Fruit fly (Drosophila melanogaster) whole organism, embryonic: ENCODE data around the gene al.

Source experiments
- Atf6 ChIP-seq: fragments of 200-800 bp; sonication (Bioruptor generic); IDR thresholded peaks from 2 replicates; pipeline ENCODE4 v1.3.6; 2022; ENCODE audit warnings: missing biosample characterization, missing genetic modification characterization
- B-H2 ChIP-seq: fragments of 200-800 bp; sonication (Bioruptor generic); optimal IDR thresholded peaks from 2 replicates; lab custom pipeline; 2018; ENCODE audit warnings: missing biosample characterization, mild to moderate bottlenecking, missing genetic modification characterization
- C15 ChIP-seq: fragments of 200-800 bp; sonication (Bioruptor generic); IDR thresholded peaks from 3 replicates; pipeline ENCODE4 v1.3.6; 2022; ENCODE audit warnings: missing biosample characterization, missing genetic modification characterization
- CG11723 ChIP-seq: fragments of 200-800 bp; sonication (Bioruptor generic); optimal IDR thresholded peaks from 2 replicates; lab custom pipeline; 2017; ENCODE audit warnings: missing biosample characterization, mild to moderate bottlenecking, missing genetic modification characterization
- CG12299 ChIP-seq: fragments of 200-800 bp; sonication (Bioruptor generic); optimal IDR thresholded peaks from 2 replicates; lab custom pipeline; 2018; ENCODE audit warnings: missing biosample characterization, mild to moderate bottlenecking, missing genetic modification characterization
- CG14667 ChIP-seq: fragments of 200-800 bp; sonication (Bioruptor generic); IDR thresholded peaks from 2 replicates; pipeline ENCODE4 v1.3.6; 2022; ENCODE audit warnings: missing biosample characterization, missing genetic modification characterization
- CG15073 ChIP-seq: fragments of 200-800 bp; sonication (Bioruptor generic); optimal IDR thresholded peaks from 2 replicates; lab custom pipeline; 2016; ENCODE audit warnings: missing biosample characterization, missing genetic modification characterization
- CG15514 ChIP-seq: fragments of 200-800 bp; sonication (Bioruptor generic); optimal IDR thresholded peaks from 3 replicates; lab custom pipeline; 2017; ENCODE audit warnings: missing biosample characterization, missing genetic modification characterization, mild to moderate bottlenecking, moderate library complexity, missing genetic modification reagents
- CG15601 ChIP-seq: fragments of 200-800 bp; sonication (Bioruptor generic); optimal IDR thresholded peaks from 3 replicates; lab custom pipeline; 2019; ENCODE audit warnings: missing biosample characterization, mild to moderate bottlenecking, missing genetic modification characterization, moderate library complexity
- CG15696 ChIP-seq: fragments of 200-800 bp; sonication (Bioruptor generic); optimal IDR thresholded peaks from 2 replicates; lab custom pipeline; 2019; ENCODE audit warnings: missing biosample characterization, mild to moderate bottlenecking, missing genetic modification characterization, moderate library complexity
- CG16815 ChIP-seq: fragments of 200-800 bp; sonication (Bioruptor generic); optimal IDR thresholded peaks from 3 replicates; lab custom pipeline; 2017; ENCODE audit warnings: missing biosample characterization, mild to moderate bottlenecking, missing genetic modification characterization
- CG17186 ChIP-seq: fragments of 200-800 bp; sonication (Bioruptor generic); optimal IDR thresholded peaks from 3 replicates; lab custom pipeline; 2017; ENCODE audit warnings: missing biosample characterization, missing genetic modification reagents, missing genetic modification characterization
- CG2199 ChIP-seq: fragments of 200-800 bp; sonication (Bioruptor generic); IDR thresholded peaks from 3 replicates; pipeline ENCODE4 v1.3.6; 2022; ENCODE audit warnings: missing biosample characterization, missing genetic modification characterization
- CG32772 ChIP-seq: fragments of 200-800 bp; sonication (Bioruptor generic); IDR thresholded peaks from 2 replicates; pipeline ENCODE4 v1.3.6; 2022; ENCODE audit warnings: missing biosample characterization, missing genetic modification characterization
- CG33557 ChIP-seq: fragments of 200-800 bp; sonication (Bioruptor generic); optimal IDR thresholded peaks from 2 replicates; lab custom pipeline; 2019; ENCODE audit warnings: missing biosample characterization, mild to moderate bottlenecking, missing genetic modification characterization, moderate library complexity
- CG3726 ChIP-seq: fragments of 200-800 bp; sonication (Bioruptor generic); IDR thresholded peaks from 3 replicates; pipeline ENCODE4, ENCODE4 v1.3.6; 2022; ENCODE audit warnings: missing biosample characterization, missing genetic modification characterization
- CG3838 ChIP-seq: fragments of 200-800 bp; sonication (Bioruptor generic); optimal IDR thresholded peaks from 3 replicates; lab custom pipeline; 2016; ENCODE audit warnings: missing biosample characterization, missing genetic modification characterization
- CG42726 ChIP-seq: fragments of 200-800 bp; sonication (Bioruptor generic); IDR thresholded peaks from 2 replicates; pipeline ENCODE4 v1.3.6; 2022; ENCODE audit warnings: missing biosample characterization, missing genetic modification characterization; ENCODE audit not compliant: partially characterized antibody
- CG6254 ChIP-seq: fragments of 200-800 bp; sonication (Bioruptor generic); optimal IDR thresholded peaks from 3 replicates; lab custom pipeline; 2017; ENCODE audit warnings: mild to moderate bottlenecking, missing biosample characterization, missing genetic modification reagents, missing genetic modification characterization
- CG7928 ChIP-seq: fragments of 200-800 bp; sonication (Bioruptor generic); optimal IDR thresholded peaks from 2 replicates; lab custom pipeline; 2017; ENCODE audit warnings: missing biosample characterization, mild to moderate bottlenecking, missing genetic modification characterization
- CG8359 ChIP-seq: fragments of 200-800 bp; sonication (Bioruptor generic); optimal IDR thresholded peaks from 2 replicates; lab custom pipeline; 2017; ENCODE audit warnings: missing biosample characterization, mild to moderate bottlenecking, missing genetic modification characterization, borderline replicate concordance
- CG8388 ChIP-seq: fragments of 200-800 bp; sonication (Bioruptor generic); optimal IDR thresholded peaks from 2 replicates; lab custom pipeline; 2019; ENCODE audit warnings: missing biosample characterization, mild to moderate bottlenecking, missing genetic modification characterization, moderate library complexity
- CTCF ChIP-seq: fragments of 200-800 bp; sonication (Bioruptor generic); optimal IDR thresholded peaks from 2 replicates; lab custom pipeline; 2017; ENCODE audit warnings: missing biosample characterization, mild to moderate bottlenecking, missing genetic modification characterization, moderate library complexity
- Camta ChIP-seq: fragments of 200-800 bp; sonication (Bioruptor generic); optimal IDR thresholded peaks from 2 replicates; lab custom pipeline; 2016; ENCODE audit warnings: missing biosample characterization, missing genetic modification characterization
- GATAe ChIP-seq: fragments of 200-800 bp; sonication (Bioruptor generic); conservative IDR thresholded peaks from 2 replicates; pipeline ENCODE4 v1.3.6; 2022; ENCODE audit warnings: missing biosample characterization, missing genetic modification characterization
- HmgZ ChIP-seq: fragments of 200-800 bp; sonication (Bioruptor generic); optimal IDR thresholded peaks from 2 replicates; lab custom pipeline; 2018; ENCODE audit warnings: missing biosample characterization, mild to moderate bottlenecking, missing genetic modification characterization
- Lhr ChIP-seq: fragments of 200-800 bp; sonication (Bioruptor generic); optimal IDR thresholded peaks from 3 replicates; lab custom pipeline; 2017; ENCODE audit warnings: mild to moderate bottlenecking, missing biosample characterization, missing genetic modification reagents, missing genetic modification characterization
- MTF-1 ChIP-seq: fragments of 200-800 bp; sonication (Bioruptor generic); optimal IDR thresholded peaks from 2 replicates; lab custom pipeline; 2018; ENCODE audit warnings: missing biosample characterization, mild to moderate bottlenecking, missing genetic modification characterization, borderline replicate concordance
- Med ChIP-seq: fragments of 200-800 bp; sonication (Bioruptor generic); peaks from one replicate; lab custom pipeline; 2016; ENCODE audit warnings: missing biosample characterization, missing genetic modification characterization, mild to moderate bottlenecking, inconsistent platforms, moderate library complexity
- Mrtf ChIP-seq: fragments of 200-800 bp; sonication (Bioruptor generic); IDR thresholded peaks from 3 replicates; pipeline ENCODE4 v1.3.6; 2022; ENCODE audit warnings: missing biosample characterization, missing genetic modification characterization
- Ssrp ChIP-seq: fragments of 200-800 bp; sonication (Bioruptor generic); optimal IDR thresholded peaks from 2 replicates; lab custom pipeline; 2018; ENCODE audit warnings: missing biosample characterization, mild to moderate bottlenecking, missing genetic modification characterization, moderate library complexity
- ci ChIP-seq: fragments of 200-800 bp; sonication (Bioruptor generic); IDR thresholded peaks from 3 replicates; pipeline ENCODE4 v1.3.6; 2022; ENCODE audit warnings: missing biosample characterization, missing genetic modification characterization
- crol ChIP-seq: fragments of 200-800 bp; sonication (Bioruptor generic); IDR thresholded peaks from 2 replicates; pipeline ENCODE4 v1.3.6; 2022; ENCODE audit warnings: missing biosample characterization, missing genetic modification characterization
- dysf ChIP-seq: fragments of 200-800 bp; sonication (Bioruptor generic); IDR thresholded peaks from 3 replicates; pipeline ENCODE4 v1.3.6; 2022; ENCODE audit warnings: missing biosample characterization, missing genetic modification characterization
- exex ChIP-seq: fragments of 200-800 bp; sonication (Bioruptor generic); optimal IDR thresholded peaks from 4 replicates; lab custom pipeline; 2018; ENCODE audit warnings: missing biosample characterization, mild to moderate bottlenecking, missing genetic modification characterization, moderate library complexity
- fd102C ChIP-seq: fragments of 200-800 bp; sonication (Bioruptor generic); optimal IDR thresholded peaks from 2 replicates; lab custom pipeline; 2018; ENCODE audit warnings: missing biosample characterization, mild to moderate bottlenecking, missing genetic modification characterization, moderate library complexity
- gcm2 ChIP-seq: fragments of 200-800 bp; sonication (Bioruptor generic); optimal IDR thresholded peaks from 2 replicates; lab custom pipeline; 2016; ENCODE audit warnings: missing biosample characterization, missing genetic modification characterization
- hth ChIP-seq: fragments of >200 bp; optimal IDR thresholded peaks from 2 replicates; lab custom pipeline; 2017; ENCODE audit warnings: inconsistent platforms
- insv ChIP-seq, 2 experiments: fragments of 200-800 bp; sonication (Bioruptor generic); optimal IDR thresholded peaks; 3 replicates each; lab custom pipeline; 2016 to 2018; ENCODE audit warnings: missing biosample characterization in 2 of 2, missing genetic modification characterization in 2 of 2
- ken ChIP-seq: fragments of 200-800 bp; sonication (Bioruptor generic); IDR thresholded peaks from 3 replicates; pipeline ENCODE4 v1.3.6; 2022; ENCODE audit warnings: missing biosample characterization, missing genetic modification characterization
- mam ChIP-seq: fragments of 200-800 bp; sonication (Bioruptor generic); optimal IDR thresholded peaks from 3 replicates; lab custom pipeline; 2016; ENCODE audit warnings: missing biosample characterization, missing genetic modification characterization
- nau ChIP-seq: fragments of 200-800 bp; sonication (Bioruptor generic); optimal IDR thresholded peaks from 3 replicates; lab custom pipeline; 2017; ENCODE audit warnings: missing biosample characterization, mild to moderate bottlenecking, missing genetic modification characterization, missing genetic modification reagents
- pum ChIP-seq: fragments of 200-800 bp; sonication (Bioruptor generic); optimal IDR thresholded peaks from 2 replicates; lab custom pipeline; 2016; ENCODE audit warnings: missing biosample characterization, missing genetic modification characterization
- slou ChIP-seq: fragments of 200-800 bp; sonication (Bioruptor generic); optimal IDR thresholded peaks from 3 replicates; lab custom pipeline; 2016; ENCODE audit warnings: missing biosample characterization, missing genetic modification characterization
- sr ChIP-seq: fragments of 200-800 bp; sonication (Bioruptor generic); IDR thresholded peaks from 3 replicates; pipeline ENCODE4 v1.3.6; 2022; ENCODE audit warnings: missing biosample characterization, missing genetic modification characterization
- stc ChIP-seq: fragments of 200-800 bp; sonication (Bioruptor generic); IDR thresholded peaks from 2 replicates; pipeline ENCODE4 v1.3.6; 2022; ENCODE audit warnings: missing biosample characterization, missing genetic modification characterization
- sug ChIP-seq: fragments of 200-800 bp; optimal IDR thresholded peaks from 2 replicates; lab custom pipeline; 2019; ENCODE audit warnings: missing biosample characterization, mild to moderate bottlenecking, missing genetic modification characterization, moderate library complexity
- tll ChIP-seq, 2 experiments: fragments of 200-800 bp in 1 of 2; fragments of >200 bp in 1 of 2; sonication (Bioruptor generic) in 1 of 2; optimal IDR thresholded peaks; 2 replicates each; lab custom pipeline; 2017 to 2019; ENCODE audit warnings: missing biosample characterization in 2 of 2, missing genetic modification characterization in 2 of 2, mild to moderate bottlenecking in 1 of 2, moderate library complexity in 1 of 2
- ttk ChIP-seq: fragments of 200-800 bp; sonication (Bioruptor generic); IDR thresholded peaks from 2 replicates; pipeline ENCODE4 v2.1.2; 2022; ENCODE audit warnings: missing biosample characterization, missing genetic modification characterization
- zf30C ChIP-seq: fragments of 200-800 bp; sonication (Bioruptor generic); optimal IDR thresholded peaks from 3 replicates; lab custom pipeline; 2018; ENCODE audit warnings: missing biosample characterization, mild to moderate bottlenecking, missing genetic modification characterization

al gene

DNA sequence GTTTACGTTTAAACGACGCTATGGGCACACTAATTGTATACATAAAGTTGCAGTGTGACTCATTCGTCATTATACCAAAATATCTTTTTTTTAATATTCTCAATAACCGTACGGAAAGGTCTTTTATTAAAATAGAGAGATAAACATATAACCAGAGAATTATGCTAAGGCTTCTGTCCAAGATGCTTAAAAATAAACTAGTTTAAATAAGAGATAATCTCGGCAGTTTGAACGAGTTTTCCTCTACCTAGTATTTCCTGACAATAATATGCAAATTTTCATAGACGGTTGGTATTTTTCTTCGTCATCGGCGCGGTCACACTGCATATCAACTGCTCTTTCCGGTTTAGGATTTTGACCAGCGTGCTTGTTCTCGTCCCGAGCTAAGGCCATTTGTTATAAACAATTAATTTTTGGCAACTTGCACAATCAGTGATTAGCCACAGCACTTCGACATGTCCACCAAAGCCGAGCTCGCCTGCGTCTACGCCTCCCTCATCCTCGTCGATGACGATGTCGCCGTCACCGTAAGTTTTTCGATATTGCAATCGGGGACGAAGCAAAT is 41.8 kb downstream of the al start, which contains the start of the genes CG13690 and RpLP1 (continued):
- TF ChIP-seq CG15514 (GFP tag; lab: Kevin White, UChicago), result peak; percentile 88
- peak; percentile 70 for TF ChIP-seq CG8359 (GFP tag; lab: Kevin White, UChicago)
- TF ChIP-seq CG2199 (GFP tag; lab: Robert Waterston, UW), result no peak
- TF ChIP-seq hth (lab: Kevin White, UChicago), result no peak
- peak; percentile 36 for TF ChIP-seq pum (GFP tag; lab: Kevin White, UChicago)
- TF ChIP-seq CG7928 (GFP tag; lab: Kevin White, UChicago), result peak; percentile 68
- TF ChIP-seq CG14667 (GFP tag; lab: Robert Waterston, UW), result no peak
- peak; percentile 73 for TF ChIP-seq sug
- TF ChIP-seq ci (GFP tag; lab: Robert Waterston, UW), result peak; percentile 92
- peak; percentile 72 for TF ChIP-seq CG33557 (GFP tag; lab: Kevin White, UChicago)
- peak; percentile 87 for TF ChIP-seq nau (GFP tag; lab: Kevin White, UChicago)
- peak; percentile 71 for TF ChIP-seq fd102C (GFP tag; lab: Kevin White, UChicago)
- TF ChIP-seq exex, result peak; percentile 51
- TF ChIP-seq CTCF (GFP tag; lab: Kevin White, UChicago), result peak; percentile 67
- TF ChIP-seq CG3838 (GFP tag; lab: Kevin White, UChicago), result peak; percentile 5
- TF ChIP-seq CG42726 (GFP tag; lab: Robert Waterston, UW), result peak; percentile 14; the same call in 1 of the 2 replicates
- peak; percentile 59; the same call in 2 of the 3 replicates for TF ChIP-seq dysf (GFP tag; lab: Robert Waterston, UW)
- TF ChIP-seq Mrtf (GFP tag; lab: Robert Waterston, UW), result no peak
- peak; percentile 29 for TF ChIP-seq CG15696
- TF ChIP-seq Med, result peak; percentile 96
- TF ChIP-seq CG8388, result peak; percentile 70
- TF ChIP-seq slou (GFP tag; lab: Kevin White, UChicago), result peak; percentile 39
- TF ChIP-seq CG16815 (GFP tag; lab: Kevin White, UChicago), result no peak
- TF ChIP-seq mam, result peak; percentile 25
- TF ChIP-seq Lhr (GFP tag; lab: Kevin White, UChicago), result peak; percentile 84
- peak; percentile 68 for TF ChIP-seq Camta (GFP tag; lab: Kevin White, UChicago)
- peak; percentile 52 for TF ChIP-seq HmgZ (tag; lab: Kevin White, UChicago)
- TF ChIP-seq tll (GFP tag; optimal IDR thresholded peaks at IDR 0.05; lab: Kevin White, UChicago), result no peak
- TF ChIP-seq insv (GFP tag; optimal IDR thresholded peaks at IDR 0.05; lab: Kevin White, UChicago), result peak in 1 of 2 experiments; percentile 60
- TF ChIP-seq ttk (GFP tag; lab: Robert Waterston, UW), result no peak
- TF ChIP-seq gcm2 (GFP tag; lab: Kevin White, UChicago), result peak; percentile 62
- peak; percentile 83 for TF ChIP-seq CG17186 (GFP tag; lab: Kevin White, UChicago)
- TF ChIP-seq GATAe, result no peak
- TF ChIP-seq MTF-1 (GFP tag; lab: Kevin White, UChicago), result peak; percentile 93
- no peak for TF ChIP-seq zf30C
- no peak for TF ChIP-seq CG32772 (GFP tag; lab: Robert Waterston, UW)
- TF ChIP-seq ken (GFP tag; lab: Robert Waterston, UW), result peak; percentile 61; the same call in 2 of the 3 replicates
- TF ChIP-seq C15 (GFP tag; lab: Robert Waterston, UW), result peak; percentile 54; the same call in 1 of the 3 replicates
- TF ChIP-seq CG3726 (GFP tag; lab: Robert Waterston, UW), result no peak
- peak; percentile 78 for TF ChIP-seq CG12299 (tag; lab: Kevin White, UChicago)
- no peak for TF ChIP-seq crol
- peak; percentile 76 for TF ChIP-seq CG11723
- TF ChIP-seq Ssrp (tag; lab: Kevin White, UChicago), result peak; percentile 14
- peak; percentile 72 for TF ChIP-seq Atf6 (GFP tag; lab: Robert Waterston, UW)
- TF ChIP-seq CG15601 (tag; lab: Kevin White, UChicago), result peak; percentile 86
- TF ChIP-seq stc (GFP tag; lab: Robert Waterston, UW), result no peak
- peak; percentile 21 for TF ChIP-seq CG6254 (GFP tag; lab: Kevin White, UChicago)
- TF ChIP-seq CG15073 (GFP tag; lab: Kevin White, UChicago), result no peak
- peak; percentile 61; the same call in 1 of the 3 replicates for TF ChIP-seq sr (GFP tag; lab: Robert Waterston, UW)
- peak; percentile 80 for TF ChIP-seq B-H2 (GFP tag; lab: Kevin White, UChicago)
